Worm (Caenorhabditis elegans): ENCODE data around the gene gst-23.

DNA sequence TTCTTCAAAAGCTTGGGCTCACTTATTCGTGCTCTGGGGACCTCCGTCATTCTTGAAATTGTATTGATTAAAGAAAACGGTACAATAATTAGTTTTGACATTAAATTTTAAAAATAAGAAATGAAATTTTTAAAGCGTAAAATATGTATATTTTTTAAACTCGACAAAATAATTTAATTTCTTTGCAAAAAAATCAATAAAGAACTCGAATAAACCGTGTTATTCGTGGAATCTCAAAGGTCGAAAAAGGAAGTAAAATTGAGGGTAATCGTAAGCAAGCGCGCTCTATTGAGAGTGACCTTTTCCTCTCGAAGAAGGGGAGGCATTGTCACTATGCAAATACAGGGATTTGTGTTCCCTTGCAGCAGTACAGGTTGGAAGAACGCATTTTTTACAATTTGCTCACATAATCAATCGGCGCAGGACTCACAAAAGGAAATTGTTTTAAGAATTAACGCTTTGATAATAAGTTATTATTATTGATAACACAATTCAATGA, 48.1 kb upstream of the gst-23 start, which contains the start of gene Y73C8B.2:
- no peak for TF ChIP-seq lin-13 (GFP tag; optimal IDR thresholded peaks at IDR 0.05)
- TF ChIP-seq madf-5 (GFP tag; IDR thresholded peaks at IDR 0.05), result no peak
- no peak for TF ChIP-seq ces-1 (GFP tag; optimal IDR thresholded peaks at IDR 0.05)
- no peak for TF ChIP-seq nhr-11 (tag; optimal IDR thresholded peaks at IDR 0.05)
- TF ChIP-seq ctbp-1 (GFP tag; IDR thresholded peaks at IDR 0.05), result no peak
- TF ChIP-seq ZK546.5 (tag; optimal IDR thresholded peaks at IDR 0.05), result no peak
- TF ChIP-seq R02D3.7 (tag; optimal IDR thresholded peaks at IDR 0.05), result no peak
- peak in 1 of 2 experiments; percentile 58 for TF ChIP-seq lsy-2 (tag; optimal IDR thresholded peaks at IDR 0.05)
- no peak for TF ChIP-seq fos-1 (tag; optimal IDR thresholded peaks at IDR 0.05)

Measured in whole organism, L4 larva.